Fruit fly (Drosophila melanogaster): ENCODE measurements around the gene Targ2.

The Targ2 gene

DNA sequence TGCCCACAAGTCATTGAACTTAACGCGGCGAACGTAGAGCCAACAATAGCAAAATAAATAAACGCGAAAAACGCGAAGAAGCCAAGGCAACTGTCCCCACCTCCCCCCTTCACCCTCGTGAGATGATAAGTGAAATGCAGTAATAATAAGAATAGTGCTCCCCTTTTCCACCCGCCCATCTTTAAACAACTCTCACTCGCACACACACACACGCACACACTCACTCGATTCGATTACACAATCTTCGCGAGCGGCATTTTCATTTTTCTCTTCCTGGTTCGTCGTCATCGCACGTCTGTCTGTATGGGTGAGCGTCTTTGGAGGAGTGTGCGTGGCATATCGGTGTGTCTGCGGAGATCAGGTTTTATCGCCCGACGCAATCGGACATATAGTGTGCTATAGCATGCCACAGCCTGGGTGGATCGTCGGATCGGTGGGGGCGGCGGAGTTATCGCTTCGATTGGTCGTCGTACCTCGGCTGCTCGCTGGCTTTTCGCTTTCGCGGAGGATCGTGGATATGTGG, 21.7 kb upstream of the Targ2 start:
- TF ChIP-seq h (GFP tag; optimal IDR thresholded peaks at IDR 0.05) (no peak), br (GFP tag; optimal IDR thresholded peaks at IDR 0.05) (peak; percentile 26), Hnf4 (GFP tag; optimal IDR thresholded peaks at IDR 0.05) (no peak), N (GFP tag; optimal IDR thresholded peaks at IDR 0.05) (no peak), Mio (GFP tag; optimal IDR thresholded peaks at IDR 0.05) (no peak), GATAd (GFP tag; optimal IDR thresholded peaks at IDR 0.05) (no peak), foxo (GFP tag; optimal IDR thresholded peaks at IDR 0.05) (peak in 1 of 2 experiments; percentile 27), rgr (GFP tag; optimal IDR thresholded peaks at IDR 0.05) (no peak), Dif (GFP tag; optimal IDR thresholded peaks at IDR 0.05; ENCODE audit: partially characterized antibody) (no peak), Hr83 (GFP tag; optimal IDR thresholded peaks at IDR 0.05; ENCODE audit: poor library complexity, severe bottlenecking) (no peak), woc (GFP tag; optimal IDR thresholded peaks at IDR 0.05) (no peak), CrebA (GFP tag; optimal IDR thresholded peaks at IDR 0.05; ENCODE audit: borderline replicate concordance) (no peak), dl (GFP tag; optimal IDR thresholded peaks at IDR 0.05; ENCODE audit: insufficient read depth in 1 of 2, partially characterized antibody in 2 of 2) (no peak), brk (GFP tag; optimal IDR thresholded peaks at IDR 0.05) (no peak), usp (GFP tag; optimal IDR thresholded peaks at IDR 0.05) (no peak), Dfd (GFP tag; optimal IDR thresholded peaks at IDR 0.05) (peak; percentile 16), tai (GFP tag; optimal IDR thresholded peaks at IDR 0.05) (no peak), HLH106 (tag; optimal IDR thresholded peaks at IDR 0.05) (no peak), Jra (GFP tag; optimal IDR thresholded peaks at IDR 0.05) (no peak), sage (GFP tag; optimal IDR thresholded peaks at IDR 0.05) (no peak), dsf (GFP tag; optimal IDR thresholded peaks at IDR 0.05; ENCODE audit: borderline replicate concordance) (no peak), psq (GFP tag; optimal IDR thresholded peaks at IDR 0.05) (peak; percentile 13), CG9705 (GFP tag; optimal IDR thresholded peaks at IDR 0.05) (no peak), lola (GFP tag; optimal IDR thresholded peaks at IDR 0.05) (no peak), OdsH (GFP tag; optimal IDR thresholded peaks at IDR 0.05) (no peak), Abd-B (GFP tag; optimal IDR thresholded peaks at IDR 0.05) (no peak), Rel (GFP tag; optimal IDR thresholded peaks at IDR 0.05) (no peak), Rel (tag; optimal IDR thresholded peaks at IDR 0.05) (no peak), pan (optimal IDR thresholded peaks at IDR 0.05) (no peak), Vsx2 (GFP tag; optimal IDR thresholded peaks at IDR 0.05; ENCODE audit: partially characterized antibody) (no peak)

DNA sequence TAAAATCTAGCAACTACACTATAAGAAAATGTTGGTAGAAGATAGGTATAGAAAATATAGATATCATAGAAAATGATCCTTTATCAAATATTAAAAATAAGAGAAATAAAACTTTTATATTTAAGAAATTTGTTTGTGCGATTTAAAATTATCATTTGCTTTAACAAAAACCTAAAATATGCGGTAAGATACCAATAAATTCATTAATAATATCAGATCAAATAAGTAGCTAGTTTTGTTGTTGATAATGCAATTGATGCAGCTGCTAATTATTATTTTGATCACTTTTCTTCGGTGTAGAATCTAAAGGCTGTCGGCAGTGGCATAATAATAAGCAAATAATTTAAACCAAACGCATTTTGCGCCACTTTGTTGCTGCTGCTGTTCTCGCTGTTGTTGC, 21.2 kb upstream of the Targ2 start:
- TF ChIP-seq jim (GFP tag; optimal IDR thresholded peaks at IDR 0.05) (no peak), tai (GFP tag; optimal IDR thresholded peaks at IDR 0.05) (no peak), Hr83 (GFP tag; optimal IDR thresholded peaks at IDR 0.05; ENCODE audit: poor library complexity, severe bottlenecking) (no peak), rgr (GFP tag; optimal IDR thresholded peaks at IDR 0.05) (no peak), OdsH (GFP tag; optimal IDR thresholded peaks at IDR 0.05) (no peak), woc (GFP tag; optimal IDR thresholded peaks at IDR 0.05) (no peak), ey (GFP tag; optimal IDR thresholded peaks at IDR 0.05) (no peak), dsf (GFP tag; optimal IDR thresholded peaks at IDR 0.05; ENCODE audit: borderline replicate concordance) (no peak), Mio (GFP tag; optimal IDR thresholded peaks at IDR 0.05) (no peak), HLH106 (tag; optimal IDR thresholded peaks at IDR 0.05) (no peak), foxo (GFP tag; optimal IDR thresholded peaks at IDR 0.05) (no peak), br (GFP tag; optimal IDR thresholded peaks at IDR 0.05) (no peak), Abd-B (GFP tag; optimal IDR thresholded peaks at IDR 0.05) (no peak), Rel (GFP tag; optimal IDR thresholded peaks at IDR 0.05) (no peak), Rel (tag; optimal IDR thresholded peaks at IDR 0.05) (no peak), Hnf4 (GFP tag; optimal IDR thresholded peaks at IDR 0.05) (no peak), sv (GFP tag; optimal IDR thresholded peaks at IDR 0.05) (no peak), usp (GFP tag; optimal IDR thresholded peaks at IDR 0.05) (no peak), Sp1 (GFP tag; optimal IDR thresholded peaks at IDR 0.05) (no peak), pan (optimal IDR thresholded peaks at IDR 0.05) (no peak), sage (GFP tag; optimal IDR thresholded peaks at IDR 0.05) (no peak)

dm6 chr3L:21223268-21223667, 20.2 kb upstream of the Targ2 start:
- no peak for TF ChIP-seq CrebA (GFP tag; optimal IDR thresholded peaks at IDR 0.05; ENCODE audit: borderline replicate concordance)
- TF ChIP-seq Hr78 (GFP tag; optimal IDR thresholded peaks at IDR 0.05): no peak
- no peak for TF ChIP-seq Sp1 (GFP tag; optimal IDR thresholded peaks at IDR 0.05)
- TF ChIP-seq Hnf4 (GFP tag; optimal IDR thresholded peaks at IDR 0.05): no peak
- no peak for TF ChIP-seq Rel (GFP tag; optimal IDR thresholded peaks at IDR 0.05)
- TF ChIP-seq Rel (tag; optimal IDR thresholded peaks at IDR 0.05): no peak
- no peak for TF ChIP-seq dsf (GFP tag; optimal IDR thresholded peaks at IDR 0.05; ENCODE audit: borderline replicate concordance)
- TF ChIP-seq Dif (GFP tag; optimal IDR thresholded peaks at IDR 0.05; ENCODE audit: partially characterized antibody): no peak
- TF ChIP-seq Hr83 (GFP tag; optimal IDR thresholded peaks at IDR 0.05; ENCODE audit: poor library complexity, severe bottlenecking): no peak
- no peak for TF ChIP-seq usp (GFP tag; optimal IDR thresholded peaks at IDR 0.05)
- TF ChIP-seq brk (GFP tag; optimal IDR thresholded peaks at IDR 0.05): no peak
- no peak for TF ChIP-seq Abd-B (GFP tag; optimal IDR thresholded peaks at IDR 0.05)
- no peak for TF ChIP-seq sv (GFP tag; optimal IDR thresholded peaks at IDR 0.05)
- TF ChIP-seq Myc (optimal IDR thresholded peaks at IDR 0.05): no peak
- no peak for TF ChIP-seq woc (GFP tag; optimal IDR thresholded peaks at IDR 0.05)
- no peak for TF ChIP-seq tai (GFP tag; optimal IDR thresholded peaks at IDR 0.05)
- no peak for TF ChIP-seq Mio (GFP tag; optimal IDR thresholded peaks at IDR 0.05)
- TF ChIP-seq pan (optimal IDR thresholded peaks at IDR 0.05): no peak

All from whole organism, wandering third instar larva.